Worm (Caenorhabditis elegans): Measurements from ENCODE around the gene K09B11.5.

DNA sequence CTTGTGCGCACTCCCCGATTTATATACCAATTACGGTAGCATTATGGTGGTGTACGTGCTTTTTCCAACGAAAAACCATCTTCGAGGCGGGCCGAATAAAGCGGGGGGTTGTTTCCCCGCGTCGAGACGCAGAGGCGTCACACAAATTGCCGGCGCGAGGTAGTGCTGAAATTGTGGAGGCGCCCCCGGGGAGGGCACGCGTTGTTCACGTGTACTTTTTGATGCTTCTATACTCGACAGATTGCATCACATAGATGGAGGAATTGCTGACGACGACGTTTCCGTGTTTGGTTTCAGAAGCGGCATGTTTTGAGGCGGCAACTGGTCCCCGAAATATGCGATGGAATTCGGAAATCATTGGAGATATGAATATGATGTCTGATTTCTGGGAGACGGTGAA lies 38.5 kb downstream of the K09B11.5 start:
- no peak for TF ChIP-seq flt-1 (GFP tag; IDR thresholded peaks at IDR 0.05)
- no peak for TF ChIP-seq med-1 (GFP tag; optimal IDR thresholded peaks at IDR 0.05; ENCODE audit: insufficient read depth)

Measured in whole organism, midembryonic.